Worm (Caenorhabditis elegans) whole organism, L1 larva: Measurements from ENCODE around the gene nuaf-3.

ENCODE experiments used
- C34B4.2 ChIP-seq: sonication (generic microtip); optimal IDR thresholded peaks from 2 replicates; lab custom pipeline; 2017; ENCODE audit warnings: mild to moderate bottlenecking, missing genetic modification characterization, missing compliant biosample characterization
- ama-1 ChIP-seq: fragments of 150-350 bp; optimal IDR thresholded peaks from 2 replicates; lab custom pipeline; 2014
- egl-27 ChIP-seq, 2 experiments: fragments of 150-350 bp in 1 of 2; sonication (generic microtip); optimal IDR thresholded peaks; 3 replicates each; lab custom pipeline; 2017 to 2018; ENCODE audit warnings: missing biosample characterization in 2 of 2, missing genetic modification characterization in 2 of 2, missing genetic modification reagents in 2 of 2
- lin-39 ChIP-seq: fragments of 150-350 bp; optimal IDR thresholded peaks from 2 replicates; lab custom pipeline; 2014; ENCODE audit warnings: missing biosample characterization, missing genetic modification reagents, missing genetic modification characterization
- mdl-1 ChIP-seq, 2 experiments: fragments of 150-350 bp; optimal IDR thresholded peaks; 2 replicates each; lab custom pipeline; 2014 to 2017; ENCODE audit warnings: missing biosample characterization in 2 of 2, missing genetic modification characterization in 2 of 2, inconsistent platforms in 1 of 2
- nhr-12 ChIP-seq: sonication (generic microtip); optimal IDR thresholded peaks from 2 replicates; lab custom pipeline; 2017; ENCODE audit warnings: missing biosample characterization, missing genetic modification characterization
- nhr-76 ChIP-seq: sonication (generic microtip); optimal IDR thresholded peaks from 2 replicates; lab custom pipeline; 2017; ENCODE audit warnings: missing biosample characterization, missing genetic modification characterization
- pqm-1 ChIP-seq: sonication (generic microtip); optimal IDR thresholded peaks from 3 replicates; lab custom pipeline; 2017; ENCODE audit warnings: missing biosample characterization, missing genetic modification characterization
- snpc-4 ChIP-seq: fragments of 150-350 bp; optimal IDR thresholded peaks from 2 replicates; lab custom pipeline; 2014; ENCODE audit warnings: missing biosample characterization, missing genetic modification characterization
- sox-4 ChIP-seq: sonication (generic microtip); optimal IDR thresholded peaks from 2 replicates; lab custom pipeline; 2016; ENCODE audit warnings: missing genetic modification characterization, missing compliant biosample characterization
- sup-37 ChIP-seq: fragments of 200-800 bp; sonication (Bioruptor generic); optimal IDR thresholded peaks from 2 replicates; lab custom pipeline; 2018; ENCODE audit warnings: mild to moderate bottlenecking, missing genetic modification characterization, missing compliant biosample characterization
- zag-1 ChIP-seq: fragments of 150-350 bp; optimal IDR thresholded peaks from 2 replicates; lab custom pipeline; 2014; ENCODE audit warnings: missing biosample characterization, missing genetic modification characterization
- ztf-4 ChIP-seq: fragments of 150-350 bp; optimal IDR thresholded peaks from 2 replicates; lab custom pipeline; 2014; ENCODE audit warnings: missing biosample characterization, missing genetic modification characterization

DNA sequence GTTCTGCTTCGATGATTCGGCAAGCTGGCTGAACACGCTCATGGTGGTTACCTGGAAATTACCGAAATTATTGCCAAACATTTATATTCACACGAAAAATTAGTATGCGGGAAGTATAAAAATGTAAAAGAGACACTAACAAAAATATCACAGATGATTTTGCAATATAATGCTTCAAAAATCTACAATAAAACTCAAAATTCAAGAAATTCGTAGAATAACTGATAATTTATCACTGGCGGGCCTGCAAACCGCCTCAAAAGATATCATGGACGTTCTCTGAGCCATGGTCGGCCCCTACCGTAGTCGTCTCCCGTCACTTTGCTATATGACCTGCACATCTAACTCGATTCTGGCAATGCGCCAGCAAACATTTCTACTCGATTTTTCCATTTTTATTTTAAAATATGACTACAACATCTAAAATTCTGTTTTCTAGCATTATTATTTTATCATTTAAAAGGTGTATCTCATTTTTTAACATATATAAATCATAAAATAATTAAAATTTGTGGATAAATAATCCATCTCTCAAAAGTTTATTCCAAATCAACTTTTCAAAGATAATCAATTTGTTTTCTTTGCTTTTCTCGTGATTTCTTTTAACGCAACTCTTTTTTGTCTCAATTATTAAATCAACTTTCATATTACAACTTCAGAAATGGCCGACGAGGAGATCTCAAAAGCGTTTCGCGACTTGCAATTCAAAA, 34.5 kb upstream of the nuaf-3 start, which contains the start of the genes F01G4.6 and pfd-1:
- TF ChIP-seq egl-27 (tag; optimal IDR thresholded peaks at IDR 0.05; lab: Kevin White, UChicago) (no peak), lin-39 (tag; lab: Kevin White, UChicago) (peak; percentile 58), sup-37 (GFP tag; lab: Kevin White, UChicago) (peak; percentile 37), ama-1 (peak; percentile 46), mdl-1 (tag; optimal IDR thresholded peaks at IDR 0.05; lab: Kevin White, UChicago) (peak in 1 of 2 experiments; percentile 82), snpc-4 (peak; percentile 80), nhr-76 (no peak), pqm-1 (tag; lab: Kevin White, UChicago) (no peak), zag-1 (peak; percentile 97), ztf-4 (tag; lab: Kevin White, UChicago) (peak; percentile 89), sox-4 (peak; percentile 68), C34B4.2 (peak; percentile 53), nhr-12 (tag; lab: Kevin White, UChicago) (no peak)
